Fruit fly (Drosophila melanogaster) S2 (cell line): ENCODE data around the gene Orco.

ENCODE experiments used
- CG8478 ChIP-seq: fragments of >200 bp; optimal IDR thresholded peaks from 2 replicates; lab custom pipeline; 2018
- CTCF ChIP-seq, 2 experiments: fragments of >200 bp; optimal IDR thresholded peaks; 2 replicates each; lab custom pipeline; 2018

DNA sequence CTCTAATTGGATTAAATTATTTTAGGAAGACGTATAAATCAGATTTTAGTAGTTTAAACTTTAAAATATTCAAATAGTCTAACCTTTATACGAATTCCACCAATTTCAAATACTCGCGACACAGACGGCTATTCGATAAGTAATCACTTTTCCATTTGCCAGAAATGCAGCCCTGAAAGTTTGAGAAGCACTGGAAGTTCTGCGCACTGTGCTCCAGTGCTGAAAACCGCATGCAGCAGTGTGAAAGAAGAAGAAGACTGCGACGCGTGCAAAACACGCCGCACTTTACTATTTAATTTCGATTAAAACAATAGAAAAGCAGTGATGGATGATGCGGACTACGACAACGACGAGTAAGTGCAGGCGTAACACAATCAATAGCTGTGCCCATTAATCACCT is 40.6 kb downstream of the Orco start, which contains the start of gene Polr2F:
- TF ChIP-seq CG8478 (lab: Kevin White, UChicago) (no peak), CTCF (optimal IDR thresholded peaks at IDR 0.05; lab: Kevin White, UChicago) (peak in 1 of 2 experiments; percentile 48)
